Worm (Caenorhabditis elegans) whole organism, midembryonic: ENCODE results near the gene B0334.5.

Source experiments
- cog-1 ChIP-seq: sonication (generic microtip); optimal IDR thresholded peaks from 2 replicates; lab custom pipeline; 2016; ENCODE audit warnings: missing genetic modification characterization, missing compliant biosample characterization
- tab-1 ChIP-seq: fragments of 200-800 bp; sonication (Bioruptor generic); IDR thresholded peaks from 2 replicates; pipeline ENCODE4 v1.3.6; 2022; ENCODE audit warnings: missing genetic modification characterization, missing compliant biosample characterization
- ztf-23 ChIP-seq: fragments of 200-800 bp; sonication (Bioruptor generic); IDR thresholded peaks from 2 replicates; pipeline ENCODE4 v1.3.6; 2022; ENCODE audit warnings: missing genetic modification reagents, missing genetic modification characterization, missing compliant biosample characterization

DNA sequence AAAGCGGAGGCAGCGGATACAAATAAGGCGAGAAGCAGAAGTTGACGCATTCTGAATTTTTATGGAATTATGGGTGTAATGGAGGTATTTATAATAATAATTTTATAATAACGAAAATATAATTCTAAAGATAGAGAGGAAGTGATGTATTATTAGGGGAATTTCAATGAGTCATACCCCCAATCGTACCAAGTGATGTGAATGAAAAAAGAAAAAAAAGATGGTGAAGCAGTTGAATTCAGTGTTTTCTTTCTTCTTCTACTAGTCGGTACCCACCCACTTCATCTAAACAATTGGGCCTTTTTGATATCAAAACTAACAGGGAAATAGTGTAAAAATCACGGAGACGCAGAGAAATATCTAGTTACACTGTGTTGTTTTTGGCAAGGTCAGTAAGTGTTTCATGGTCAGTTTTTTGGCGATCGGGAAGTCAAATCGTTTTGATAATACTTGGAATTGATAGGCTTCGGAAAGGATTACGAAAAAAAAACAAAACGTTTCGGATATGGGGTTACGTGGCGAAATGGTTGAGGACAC lies 10.7 kb upstream of the B0334.5 start, which contains the start of gene ttr-18:
- TF ChIP-seq tab-1 (no peak), ztf-23 (GFP tag; lab: Robert Waterston, UW) (no peak), cog-1 (tag; lab: Kevin White, UChicago) (no peak)
